Worm (Caenorhabditis elegans) whole organism, midembryonic: ENCODE measurements around the gene serp-1.1.

Experiments
- flt-1 ChIP-seq: fragments of 200-800 bp; sonication (Bioruptor generic); IDR thresholded peaks from 2 replicates; pipeline ENCODE4 v1.3.6; 2022; ENCODE audit warnings: missing genetic modification characterization, missing compliant biosample characterization
- med-1 ChIP-seq: sonication (generic microtip); optimal IDR thresholded peaks from 2 replicates; lab custom pipeline; 2017; ENCODE audit warnings: missing genetic modification characterization, mild to moderate bottlenecking, missing compliant biosample characterization, antibody characterized with exemption, missing genetic modification reagents; ENCODE audit not compliant: insufficient read depth
- ref-1 ChIP-seq: fragments of 200-800 bp; sonication (Bioruptor generic); conservative IDR thresholded peaks from 2 replicates; pipeline ENCODE4 v1.3.6; 2022; ENCODE audit warnings: missing genetic modification reagents, missing genetic modification characterization, missing compliant biosample characterization
- tab-1 ChIP-seq: fragments of 200-800 bp; sonication (Bioruptor generic); IDR thresholded peaks from 2 replicates; pipeline ENCODE4 v1.3.6; 2022; ENCODE audit warnings: missing genetic modification characterization, missing compliant biosample characterization

DNA sequence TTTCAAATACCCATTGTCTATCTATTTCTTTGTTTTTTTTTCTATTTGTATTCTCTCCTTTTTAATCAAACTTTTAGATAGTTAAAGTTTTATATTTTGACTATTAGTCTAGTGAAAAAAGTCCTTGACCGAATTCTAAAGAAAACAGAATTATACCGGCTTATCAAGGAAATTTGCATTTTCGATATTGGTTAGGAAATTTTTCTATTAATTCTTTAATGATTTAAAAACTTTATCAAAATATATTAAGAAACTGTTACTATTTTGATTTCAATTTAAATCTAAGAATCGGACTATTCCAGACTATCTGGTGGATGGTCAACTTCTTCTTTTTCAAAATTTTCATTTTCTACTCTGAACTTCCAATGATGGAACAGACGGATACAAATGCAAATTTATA, 13.3 kb upstream of the serp-1.1 start, which contains the start of gene Y7A5A.20:
- TF ChIP-seq flt-1 (GFP tag; lab: Robert Waterston, UW) (no peak), ref-1 (GFP tag; lab: Robert Waterston, UW) (no peak), med-1 (no peak), tab-1 (no peak)
